Worm (Caenorhabditis elegans) whole organism, L4/young adult: ENCODE measurements around the gene Y45F10C.4.

ENCODE experiments used
- dao-5 ChIP-seq: sonication (generic microtip); optimal IDR thresholded peaks from 2 replicates; lab custom pipeline; 2016; ENCODE audit warnings: missing genotype, missing genetic modification characterization, moderate library complexity, missing compliant biosample characterization
- him-1 ChIP-seq: sonication (generic microtip); optimal IDR thresholded peaks from 2 replicates; lab custom pipeline; 2016; ENCODE audit warnings: missing genotype, missing genetic modification reagents, missing genetic modification characterization, missing compliant biosample characterization

ce11 chrIV:13699384-13699788 lies 35.4 kb upstream of the Y45F10C.4 start:
- TF ChIP-seq him-1 (tag; lab: Kevin White, UChicago) (no peak), dao-5 (tag; lab: Kevin White, UChicago) (no peak)
